Worm (Caenorhabditis elegans) whole organism, L2 larva: ENCODE results near the gene lsm-4.

Experiments
- ceh-16 ChIP-seq: fragments of 150-350 bp; optimal IDR thresholded peaks from 2 replicates; lab custom pipeline; 2014; ENCODE audit warnings: missing biosample characterization, missing genetic modification characterization
- fos-1 ChIP-seq: fragments of 150-350 bp; optimal IDR thresholded peaks from 2 replicates; lab custom pipeline; 2014; ENCODE audit warnings: missing biosample characterization, missing genetic modification characterization
- lin-13 ChIP-seq: fragments of 150-350 bp; optimal IDR thresholded peaks from 2 replicates; lab custom pipeline; 2014; ENCODE audit warnings: missing biosample characterization, missing genetic modification reagents, missing genetic modification characterization
- nhr-10 ChIP-seq: sonication (generic microtip); optimal IDR thresholded peaks from 2 replicates; lab custom pipeline; 2017; ENCODE audit warnings: missing biosample characterization, missing genetic modification characterization
- nhr-12 ChIP-seq: fragments of 150-350 bp; optimal IDR thresholded peaks from 2 replicates; lab custom pipeline; 2014; ENCODE audit warnings: missing biosample characterization, missing genetic modification characterization
- nhr-21 ChIP-seq: fragments of 150-350 bp; optimal IDR thresholded peaks from 2 replicates; lab custom pipeline; 2014; ENCODE audit warnings: missing biosample characterization, missing genetic modification characterization
- nhr-6 ChIP-seq: fragments of 150-350 bp; optimal IDR thresholded peaks from 2 replicates; lab custom pipeline; 2014; ENCODE audit warnings: missing biosample characterization, missing genetic modification characterization
- nhr-77 ChIP-seq: fragments of 150-350 bp; optimal IDR thresholded peaks from 2 replicates; lab custom pipeline; 2014; ENCODE audit warnings: missing biosample characterization, missing genetic modification characterization
- peb-1 ChIP-seq: fragments of 150-350 bp; optimal IDR thresholded peaks from 2 replicates; lab custom pipeline; 2014; ENCODE audit warnings: missing biosample characterization, missing genetic modification characterization
- ztf-11 ChIP-seq: sonication (generic microtip); optimal IDR thresholded peaks from 2 replicates; lab custom pipeline; 2017; ENCODE audit warnings: missing biosample characterization, missing genetic modification characterization

- TF ChIP-seq nhr-77 (tag; lab: Kevin White, UChicago) (no peak), lin-13 (no peak), nhr-21 (tag; lab: Kevin White, UChicago) (no peak), ztf-11 (tag; lab: Kevin White, UChicago) (no peak), fos-1 (no peak), nhr-10 (tag; lab: Kevin White, UChicago) (no peak), ceh-16 (tag; lab: Kevin White, UChicago) (no peak), nhr-12 (tag; lab: Kevin White, UChicago) (no peak), nhr-6 (tag; lab: Kevin White, UChicago) (no peak), peb-1 (tag; lab: Kevin White, UChicago) (no peak)
Measured at ce11 chrII:7207649-7208048, 45.3 kb downstream of the lsm-4 start.
